Worm (Caenorhabditis elegans) whole organism, midembryonic: ENCODE results near the gene rom-2.

Experiments
- T22C8.4 ChIP-seq: fragments of 200-800 bp; sonication (Bioruptor generic); IDR thresholded peaks from 2 replicates; pipeline ENCODE4 v1.3.6; 2022; ENCODE audit warnings: missing genetic modification characterization, missing compliant biosample characterization
- cog-1 ChIP-seq: sonication (generic microtip); optimal IDR thresholded peaks from 2 replicates; lab custom pipeline; 2016; ENCODE audit warnings: missing genetic modification characterization, missing compliant biosample characterization
- flt-1 ChIP-seq: fragments of 200-800 bp; sonication (Bioruptor generic); IDR thresholded peaks from 2 replicates; pipeline ENCODE4 v1.3.6; 2022; ENCODE audit warnings: missing genetic modification characterization, missing compliant biosample characterization
- klf-2 ChIP-seq: fragments of 200-800 bp; sonication (Bioruptor generic); conservative IDR thresholded peaks from 2 replicates; pipeline ENCODE4 v1.3.6; 2022; ENCODE audit warnings: missing genetic modification reagents, missing genetic modification characterization, missing compliant biosample characterization
- med-1 ChIP-seq: sonication (generic microtip); optimal IDR thresholded peaks from 2 replicates; lab custom pipeline; 2017; ENCODE audit warnings: missing genetic modification characterization, mild to moderate bottlenecking, missing compliant biosample characterization, antibody characterized with exemption, missing genetic modification reagents; ENCODE audit not compliant: insufficient read depth
- ref-1 ChIP-seq: fragments of 200-800 bp; sonication (Bioruptor generic); conservative IDR thresholded peaks from 2 replicates; pipeline ENCODE4 v1.3.6; 2022; ENCODE audit warnings: missing genetic modification reagents, missing genetic modification characterization, missing compliant biosample characterization
- tab-1 ChIP-seq: fragments of 200-800 bp; sonication (Bioruptor generic); IDR thresholded peaks from 2 replicates; pipeline ENCODE4 v1.3.6; 2022; ENCODE audit warnings: missing genetic modification characterization, missing compliant biosample characterization
- ztf-23 ChIP-seq: fragments of 200-800 bp; sonication (Bioruptor generic); IDR thresholded peaks from 2 replicates; pipeline ENCODE4 v1.3.6; 2022; ENCODE audit warnings: missing genetic modification reagents, missing genetic modification characterization, missing compliant biosample characterization
- ztf-29 ChIP-seq: fragments of 200-800 bp; sonication (Bioruptor generic); IDR thresholded peaks from 2 replicates; pipeline ENCODE4 v1.3.6; 2022; ENCODE audit warnings: missing genetic modification reagents, missing genetic modification characterization, missing compliant biosample characterization

rom-2 gene

DNA sequence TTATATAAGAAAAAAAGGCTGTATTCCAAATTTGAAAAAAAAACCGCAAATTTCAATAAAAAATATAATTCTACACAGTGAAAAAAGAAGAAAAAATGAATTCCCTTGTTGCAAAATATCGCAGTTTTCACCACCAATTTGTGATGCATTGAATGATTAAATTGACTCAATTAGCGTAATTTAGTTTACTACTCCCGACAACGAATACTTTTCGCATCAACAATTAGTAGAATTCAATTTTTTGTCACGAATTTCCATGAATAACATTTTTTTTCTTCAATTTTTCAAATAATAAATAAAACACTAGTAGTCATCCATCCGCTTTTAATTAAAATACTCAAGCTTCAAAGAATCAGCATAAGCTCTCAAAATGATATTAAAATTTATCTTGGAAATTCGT, 10.1 kb downstream of the rom-2 start:
- TF ChIP-seq tab-1 (GFP tag; lab: Robert Waterston, UW) (no peak), klf-2 (GFP tag; lab: Robert Waterston, UW) (no peak), med-1 (GFP tag; lab: Kevin White, UChicago) (no peak), T22C8.4 (GFP tag; lab: Robert Waterston, UW) (no peak), ztf-23 (GFP tag; lab: Robert Waterston, UW) (no peak), ref-1 (GFP tag; lab: Robert Waterston, UW) (no peak), cog-1 (tag; lab: Kevin White, UChicago) (no peak), ztf-29 (GFP tag; lab: Robert Waterston, UW) (no peak), flt-1 (GFP tag; lab: Robert Waterston, UW) (no peak)

DNA sequence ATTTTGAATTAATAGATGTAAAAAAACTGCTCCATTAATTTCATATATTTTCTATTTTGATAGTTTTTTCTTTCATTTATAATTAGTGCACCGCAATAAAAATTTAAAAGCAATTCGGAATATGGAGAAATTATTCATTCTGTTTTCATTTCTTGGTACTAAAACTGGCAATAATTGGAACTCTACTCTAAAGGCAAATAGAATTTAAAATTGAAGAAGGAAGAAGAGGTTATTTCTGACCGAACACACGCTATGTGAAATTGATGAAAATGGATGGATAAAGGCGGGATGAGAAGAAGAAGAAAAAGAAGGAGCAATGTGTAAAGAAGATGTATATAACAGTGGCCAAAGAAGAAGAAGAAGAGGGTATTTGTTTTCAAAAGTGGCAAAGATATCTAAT, 12.2 kb downstream of the rom-2 start:
- TF ChIP-seq ztf-29 (GFP tag; lab: Robert Waterston, UW) (no peak), klf-2 (GFP tag; lab: Robert Waterston, UW) (no peak), flt-1 (GFP tag; lab: Robert Waterston, UW) (no peak), T22C8.4 (GFP tag; lab: Robert Waterston, UW) (no peak), ref-1 (GFP tag; lab: Robert Waterston, UW) (no peak), med-1 (GFP tag; lab: Kevin White, UChicago) (no peak), tab-1 (GFP tag; lab: Robert Waterston, UW) (no peak), ztf-23 (GFP tag; lab: Robert Waterston, UW) (no peak), cog-1 (tag; lab: Kevin White, UChicago) (no peak)

DNA sequence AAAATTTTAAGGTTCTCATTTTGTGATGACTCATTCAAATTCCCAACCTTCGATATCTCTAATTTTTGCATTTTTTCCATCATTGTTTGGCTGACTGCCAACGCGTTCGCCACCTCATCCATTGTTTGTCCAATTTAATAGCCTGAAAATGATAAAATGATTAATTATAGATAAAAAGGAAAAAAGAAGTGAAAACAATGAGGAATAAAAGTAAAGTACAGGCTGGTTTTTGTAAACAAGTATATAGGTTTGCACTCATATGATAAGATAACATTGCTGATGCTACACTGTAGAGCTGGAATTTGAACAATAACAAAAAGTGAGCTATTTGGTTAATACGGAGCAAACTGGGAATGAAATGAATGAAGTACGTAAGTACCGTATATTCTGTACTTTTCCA, 13.2 kb downstream of the rom-2 start, which contains the start of gene C48B4.3:
C48B4.3 (minus strand) TSS at position 149 of the 400 bp plus-strand sequence.
- TF ChIP-seq T22C8.4 (GFP tag; lab: Robert Waterston, UW) (no peak), tab-1 (GFP tag; lab: Robert Waterston, UW) (no peak), klf-2 (GFP tag; lab: Robert Waterston, UW) (no peak), ztf-29 (GFP tag; lab: Robert Waterston, UW) (no peak), ztf-23 (GFP tag; lab: Robert Waterston, UW) (no peak), flt-1 (GFP tag; lab: Robert Waterston, UW) (no peak), cog-1 (tag; lab: Kevin White, UChicago) (no peak), ref-1 (GFP tag; lab: Robert Waterston, UW) (no peak), med-1 (GFP tag; lab: Kevin White, UChicago) (no peak)

DNA sequence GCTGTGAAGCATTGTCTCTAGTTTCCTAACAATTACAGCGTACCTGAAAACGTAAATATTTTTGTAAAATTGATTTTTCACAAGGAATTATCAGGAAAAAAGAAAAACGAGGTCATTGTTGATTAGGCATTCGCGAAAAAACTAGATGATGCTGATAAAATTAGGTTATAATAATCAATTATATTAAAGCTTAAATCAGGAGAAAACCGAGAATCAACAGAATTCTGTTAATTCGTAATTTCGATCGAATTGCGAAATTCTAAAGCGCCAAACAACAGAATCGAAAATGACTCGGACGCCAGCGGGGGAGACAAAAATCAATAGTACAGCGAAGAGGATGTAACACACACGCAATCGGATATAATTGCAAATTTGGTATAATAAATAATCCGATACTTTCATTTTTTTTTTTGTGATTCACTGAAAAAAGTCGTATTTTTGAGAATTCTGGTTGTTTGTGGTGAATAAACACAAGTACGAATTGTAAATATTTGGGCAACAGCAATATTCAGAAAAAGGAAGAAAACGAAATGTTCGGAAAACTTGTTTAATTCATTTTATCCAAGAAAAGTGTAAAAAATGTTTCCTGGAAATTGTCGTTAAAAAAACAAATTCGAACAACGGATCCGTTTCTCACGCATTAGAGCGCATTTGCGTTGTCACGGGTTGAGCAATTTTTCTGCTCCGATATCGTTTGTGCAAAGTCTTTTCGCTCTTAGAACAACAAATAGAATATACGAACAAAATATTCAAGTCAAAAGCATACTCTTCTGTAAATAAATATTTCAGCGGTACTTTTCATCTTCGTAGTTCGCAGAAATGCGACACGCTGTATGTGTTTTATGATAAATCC, 15.2 kb downstream of the rom-2 start, which contains the start of gene ced-7:
ced-7 (minus strand) TSS at position 51 of the 853 bp plus-strand sequence.
- no peak for TF ChIP-seq ztf-23 (GFP tag; lab: Robert Waterston, UW)
- TF ChIP-seq ztf-29 (GFP tag; lab: Robert Waterston, UW): no peak
- no peak for TF ChIP-seq ref-1 (GFP tag; lab: Robert Waterston, UW)
- no peak for TF ChIP-seq T22C8.4 (GFP tag; lab: Robert Waterston, UW)
- no peak for TF ChIP-seq med-1 (GFP tag; lab: Kevin White, UChicago)

DNA sequence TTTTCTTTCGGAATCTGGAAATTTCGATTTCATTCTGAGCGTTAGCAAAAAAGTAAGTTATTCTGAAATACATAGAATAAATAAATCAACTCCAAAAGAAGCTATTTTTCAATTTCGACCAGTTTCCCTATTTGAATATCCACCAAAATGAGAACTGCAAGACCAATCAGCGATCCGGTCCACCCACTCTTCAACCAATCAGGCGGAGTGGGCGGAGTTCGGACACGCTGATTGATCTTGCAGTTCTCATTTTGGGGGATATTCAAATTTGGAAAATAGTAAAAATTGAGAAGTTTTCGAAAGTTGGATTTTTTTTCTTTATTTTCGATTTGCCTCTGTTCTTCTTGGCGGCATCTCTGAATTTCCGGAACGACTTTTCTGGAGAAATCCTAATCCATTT, 24.6 kb downstream of the rom-2 start:
- TF ChIP-seq flt-1 (GFP tag; lab: Robert Waterston, UW): no peak
- TF ChIP-seq T22C8.4 (GFP tag; lab: Robert Waterston, UW): no peak
- TF ChIP-seq ref-1 (GFP tag; lab: Robert Waterston, UW): no peak
- TF ChIP-seq klf-2 (GFP tag; lab: Robert Waterston, UW): no peak
- TF ChIP-seq ztf-23 (GFP tag; lab: Robert Waterston, UW): no peak
- no peak for TF ChIP-seq med-1 (GFP tag; lab: Kevin White, UChicago)
- TF ChIP-seq cog-1 (tag; lab: Kevin White, UChicago): no peak
- TF ChIP-seq ztf-29 (GFP tag; lab: Robert Waterston, UW): no peak
- no peak for TF ChIP-seq tab-1 (GFP tag; lab: Robert Waterston, UW)

DNA sequence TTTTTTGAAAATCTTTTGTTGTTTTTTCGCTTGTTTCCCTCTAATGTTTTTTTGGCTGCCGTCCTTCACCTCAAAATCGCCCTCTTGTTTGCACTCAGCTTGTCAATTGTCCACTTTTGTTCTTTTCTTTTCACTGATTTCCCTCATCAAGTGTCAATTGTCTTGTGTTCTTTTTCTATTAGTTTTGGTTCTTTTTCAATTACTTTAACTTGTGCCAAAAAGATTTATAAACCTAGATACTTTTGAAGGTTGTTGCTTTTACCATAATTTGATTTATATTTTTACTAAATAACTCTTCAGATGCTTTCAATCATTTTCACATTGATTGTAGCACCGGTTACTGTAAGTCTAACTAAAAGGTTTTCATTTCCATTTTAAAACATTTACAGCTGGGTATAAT, 27.0 kb downstream of the rom-2 start, which contains the start of gene C48B4.13:
C48B4.13 (plus strand) TSS at position 301 of the 400 bp plus-strand sequence.
- TF ChIP-seq ztf-23 (GFP tag; lab: Robert Waterston, UW) (no peak), tab-1 (GFP tag; lab: Robert Waterston, UW) (no peak), T22C8.4 (GFP tag; lab: Robert Waterston, UW) (no peak), med-1 (GFP tag; lab: Kevin White, UChicago) (no peak), klf-2 (GFP tag; lab: Robert Waterston, UW) (no peak), ref-1 (GFP tag; lab: Robert Waterston, UW) (no peak), cog-1 (tag; lab: Kevin White, UChicago) (no peak), flt-1 (GFP tag; lab: Robert Waterston, UW) (no peak), ztf-29 (GFP tag; lab: Robert Waterston, UW) (no peak)

DNA sequence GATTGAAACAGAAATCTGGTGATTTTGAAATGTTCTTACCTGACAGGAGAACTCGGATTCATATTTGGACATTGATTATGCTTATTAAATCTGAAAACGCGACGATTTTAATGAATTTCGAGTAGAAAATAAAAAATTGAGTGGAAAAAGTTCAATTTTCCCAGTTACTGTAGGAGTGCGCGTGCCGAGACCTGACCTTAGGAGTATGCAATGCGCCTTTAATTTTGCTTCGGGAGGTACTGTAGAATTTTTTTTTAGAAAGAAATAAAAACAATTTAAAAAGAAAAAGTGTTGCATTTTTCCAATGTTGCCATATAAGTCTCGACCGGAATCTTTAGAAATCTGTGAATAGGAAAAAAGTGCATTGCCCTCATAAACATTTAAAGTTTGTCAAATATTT, 29.5 kb downstream of the rom-2 start, which contains the start of gene C48B4.11:
C48B4.11 (minus strand) TSS at position 143 of the 400 bp plus-strand sequence.
- no peak for TF ChIP-seq tab-1 (GFP tag; lab: Robert Waterston, UW)

DNA sequence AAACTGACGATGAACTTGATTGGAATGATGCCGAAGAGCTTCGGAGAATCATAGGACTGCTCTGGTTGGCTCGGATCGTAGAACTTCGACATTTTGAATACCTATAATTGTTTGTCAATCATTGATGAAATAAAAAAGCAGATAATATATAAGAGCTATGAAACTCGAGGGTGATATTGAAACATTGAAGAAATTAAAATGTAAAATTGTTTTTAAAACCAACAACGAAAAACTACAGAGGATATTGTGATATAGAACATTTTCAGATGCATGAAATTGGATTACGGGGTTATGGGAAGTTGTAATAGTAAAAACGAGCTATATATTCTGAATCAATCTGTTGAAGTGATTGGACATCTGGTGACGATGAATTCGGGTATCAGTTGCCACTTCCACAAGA, 31.1 kb downstream of the rom-2 start, which contains the start of gene C48B4.10:
C48B4.10 (minus strand) TSS at position 101 of the 400 bp plus-strand sequence.
- TF ChIP-seq ztf-29 (GFP tag; lab: Robert Waterston, UW): no peak
- TF ChIP-seq klf-2 (GFP tag; lab: Robert Waterston, UW): no peak

DNA sequence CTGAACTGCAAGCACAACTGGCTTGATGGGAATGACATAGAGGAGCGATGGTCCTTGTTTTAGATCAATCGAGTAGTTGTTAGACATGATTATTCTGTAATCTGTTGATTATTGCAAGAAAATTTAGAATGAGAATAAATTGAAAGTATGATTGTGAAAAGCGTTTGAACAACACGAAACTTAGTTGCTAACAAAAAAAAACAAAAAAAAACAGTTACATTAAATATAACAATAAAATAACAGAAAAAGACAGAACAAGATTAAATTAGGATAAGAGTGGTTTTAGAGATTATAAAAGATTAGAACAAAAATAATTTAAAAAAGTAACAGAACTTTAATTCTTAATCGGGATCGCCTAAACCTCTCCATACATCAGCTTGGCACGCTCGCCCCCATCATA, 32.2 kb downstream of the rom-2 start, which contains the start of gene C48B4.9:
C48B4.9 (minus strand) TSS at position 101 of the 400 bp plus-strand sequence.
- TF ChIP-seq T22C8.4 (GFP tag; lab: Robert Waterston, UW) (no peak), med-1 (GFP tag; lab: Kevin White, UChicago) (no peak), ztf-29 (GFP tag; lab: Robert Waterston, UW) (no peak)
